Fruit fly (Drosophila melanogaster): Measurements from ENCODE around the gene CG13038.

DNA sequence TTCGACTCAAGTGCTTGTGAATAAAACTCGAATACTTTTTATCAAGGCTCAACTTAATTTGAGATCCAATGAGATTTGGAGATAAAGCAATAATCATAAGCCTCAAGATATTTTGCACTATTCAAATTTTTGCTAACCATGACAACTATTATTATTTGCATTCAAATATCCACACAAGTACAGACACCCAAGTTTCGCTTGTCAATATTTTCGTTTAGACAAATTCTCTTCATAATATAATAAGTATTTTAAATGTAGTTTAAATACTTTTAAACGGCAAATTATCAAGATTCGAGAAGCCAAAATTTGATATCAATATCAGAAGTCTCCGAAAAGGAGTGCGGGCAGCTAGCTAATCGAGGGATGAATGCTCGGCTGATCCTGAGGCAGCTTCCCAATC, 1.8 kb upstream of the CG13038 start, which contains the start of gene CG33061:
- TF ChIP-seq tj (GFP tag; optimal IDR thresholded peaks at IDR 0.05): no peak
- no peak for TF ChIP-seq CG7045 (GFP tag; optimal IDR thresholded peaks at IDR 0.05)
- no peak for TF ChIP-seq CG1620 (GFP tag; optimal IDR thresholded peaks at IDR 0.05)
- TF ChIP-seq kay (GFP tag; ENCODE audit: borderline replicate concordance): no peak
- no peak for TF ChIP-seq CG14711 (tag; optimal IDR thresholded peaks at IDR 0.05)
- no peak for TF ChIP-seq cnc (optimal IDR thresholded peaks at IDR 0.05)
- TF ChIP-seq CG5204 (GFP tag; optimal IDR thresholded peaks at IDR 0.05): no peak
- TF ChIP-seq cic (GFP tag; optimal IDR thresholded peaks at IDR 0.05): no peak
- TF ChIP-seq Mnt (GFP tag; optimal IDR thresholded peaks at IDR 0.05): no peak
- TF ChIP-seq Crg-1 (GFP tag; optimal IDR thresholded peaks at IDR 0.05): no peak
- no peak for TF ChIP-seq Clk (GFP tag; optimal IDR thresholded peaks at IDR 0.05)
- no peak for TF ChIP-seq pad (GFP tag; optimal IDR thresholded peaks at IDR 0.05)
- TF ChIP-seq CG11617 (GFP tag; optimal IDR thresholded peaks at IDR 0.05): no peak
- TF ChIP-seq CG33017 (tag; optimal IDR thresholded peaks at IDR 0.05): no peak

Measured in whole organism, adult.